Worm (Caenorhabditis elegans) whole organism, mixed stage, embryonic: ENCODE measurements around the gene fbxa-100.

ENCODE experiments used
- M03D4.4 ChIP-seq: sonication (generic microtip); optimal IDR thresholded peaks from 2 replicates; lab custom pipeline; 2017; ENCODE audit warnings: mild to moderate bottlenecking, missing genetic modification characterization, missing compliant biosample characterization
- bed-3 ChIP-seq: fragments of 200-800 bp; sonication (Bioruptor generic); optimal IDR thresholded peaks from 3 replicates; lab custom pipeline; 2018; ENCODE audit warnings: mild to moderate bottlenecking, missing genetic modification characterization, moderate library complexity, missing compliant biosample characterization
- blmp-1 ChIP-seq: fragments of 150-350 bp; optimal IDR thresholded peaks from 2 replicates; lab custom pipeline; 2014; ENCODE audit warnings: missing biosample characterization, missing genetic modification characterization
- ceh-39 ChIP-seq: fragments of 150-350 bp; optimal IDR thresholded peaks from 2 replicates; lab custom pipeline; 2014; ENCODE audit warnings: missing biosample characterization, missing genetic modification characterization
- ceh-43 ChIP-seq: fragments of 200-800 bp; sonication (Bioruptor generic); optimal IDR thresholded peaks from 2 replicates; lab custom pipeline; 2018; ENCODE audit warnings: mild to moderate bottlenecking, missing genetic modification characterization, moderate library complexity, missing compliant biosample characterization
- ces-1 ChIP-seq: fragments of 150-350 bp; optimal IDR thresholded peaks from 2 replicates; lab custom pipeline; 2014; ENCODE audit warnings: missing biosample characterization, missing genetic modification reagents, missing genetic modification characterization
- cnd-1 ChIP-seq: fragments of 200-800 bp; sonication (Bioruptor generic); optimal IDR thresholded peaks from 2 replicates; lab custom pipeline; 2018; ENCODE audit warnings: mild to moderate bottlenecking, missing genetic modification characterization, missing compliant biosample characterization
- drap-1 ChIP-seq: fragments of 200-800 bp; sonication (Bioruptor generic); optimal IDR thresholded peaks from 3 replicates; lab custom pipeline; 2018; ENCODE audit warnings: mild to moderate bottlenecking, missing genetic modification characterization, missing compliant biosample characterization
- elt-3 ChIP-seq: fragments of 150-350 bp; optimal IDR thresholded peaks from 2 replicates; lab custom pipeline; 2014; ENCODE audit warnings: missing biosample characterization, missing genetic modification characterization
- flh-1 ChIP-seq: fragments of 200-800 bp; sonication (Bioruptor generic); optimal IDR thresholded peaks from 2 replicates; lab custom pipeline; 2018; ENCODE audit warnings: mild to moderate bottlenecking, missing genetic modification characterization, moderate library complexity, missing compliant biosample characterization
- ham-2 ChIP-seq: fragments of 200-800 bp; sonication (Bioruptor generic); optimal IDR thresholded peaks from 2 replicates; lab custom pipeline; 2018; ENCODE audit warnings: mild to moderate bottlenecking, missing genetic modification characterization, missing compliant biosample characterization
- lin-13 ChIP-seq: fragments of 150-350 bp; optimal IDR thresholded peaks from 2 replicates; lab custom pipeline; 2014; ENCODE audit warnings: missing biosample characterization, missing genetic modification characterization
- lin-32 ChIP-seq: fragments of 200-800 bp; sonication (Bioruptor generic); optimal IDR thresholded peaks from 2 replicates; lab custom pipeline; 2018; ENCODE audit warnings: mild to moderate bottlenecking, missing genetic modification characterization, missing compliant biosample characterization
- lsy-2 ChIP-seq: fragments of 150-350 bp; optimal IDR thresholded peaks from 2 replicates; lab custom pipeline; 2014; ENCODE audit warnings: missing biosample characterization, missing genetic modification characterization
- mab-5 ChIP-seq: fragments of 150-350 bp; optimal IDR thresholded peaks from 2 replicates; lab custom pipeline; 2014; ENCODE audit warnings: missing biosample characterization, missing genetic modification characterization
- mep-1 ChIP-seq: fragments of 150-350 bp; optimal IDR thresholded peaks from 2 replicates; lab custom pipeline; 2017; ENCODE audit warnings: missing biosample characterization, missing genetic modification reagents, missing genetic modification characterization, inconsistent platforms
- mls-2 ChIP-seq: sonication (generic microtip); optimal IDR thresholded peaks from 2 replicates; lab custom pipeline; 2016; ENCODE audit warnings: mild to moderate bottlenecking, missing genetic modification characterization, moderate library complexity, missing compliant biosample characterization
- nhr-12 ChIP-seq: fragments of 150-350 bp; optimal IDR thresholded peaks from 2 replicates; lab custom pipeline; 2014; ENCODE audit warnings: missing biosample characterization, missing genetic modification characterization
- nhr-2 ChIP-seq: fragments of 150-350 bp; optimal IDR thresholded peaks from 2 replicates; lab custom pipeline; 2014; ENCODE audit warnings: missing biosample characterization, missing genetic modification characterization
- nhr-237 ChIP-seq: fragments of 150-350 bp; optimal IDR thresholded peaks from 2 replicates; lab custom pipeline; 2014; ENCODE audit warnings: missing biosample characterization, missing genetic modification characterization
- nhr-28 ChIP-seq: fragments of 150-350 bp; optimal IDR thresholded peaks from 2 replicates; lab custom pipeline; 2014; ENCODE audit warnings: missing biosample characterization, missing genetic modification characterization
- nhr-76 ChIP-seq: sonication (generic microtip); optimal IDR thresholded peaks from 2 replicates; lab custom pipeline; 2017; ENCODE audit warnings: missing biosample characterization, missing genetic modification characterization
- sem-2 ChIP-seq: fragments of 200-800 bp; sonication (Bioruptor generic); optimal IDR thresholded peaks from 2 replicates; lab custom pipeline; 2018; ENCODE audit warnings: mild to moderate bottlenecking, missing genetic modification characterization, missing compliant biosample characterization
- snpc-4 ChIP-seq: fragments of 150-350 bp; optimal IDR thresholded peaks from 2 replicates; lab custom pipeline; 2014; ENCODE audit warnings: missing biosample characterization, missing genetic modification characterization
- sptf-1 ChIP-seq: sonication (generic microtip); optimal IDR thresholded peaks from 2 replicates; lab custom pipeline; 2017; ENCODE audit warnings: mild to moderate bottlenecking, missing genetic modification characterization, moderate library complexity, missing compliant biosample characterization
- tbx-8 ChIP-seq: fragments of 200-800 bp; sonication (Bioruptor generic); optimal IDR thresholded peaks from 2 replicates; lab custom pipeline; 2018; ENCODE audit warnings: mild to moderate bottlenecking, missing genetic modification characterization, moderate library complexity, missing compliant biosample characterization
- unc-120 ChIP-seq: sonication (generic microtip); optimal IDR thresholded peaks from 2 replicates; lab custom pipeline; 2017; ENCODE audit warnings: missing genetic modification characterization, missing compliant biosample characterization; ENCODE audit not compliant: poor library complexity, severe bottlenecking
- unc-39 ChIP-seq: fragments of 150-350 bp; optimal IDR thresholded peaks from 2 replicates; lab custom pipeline; 2014; ENCODE audit warnings: missing biosample characterization, missing genetic modification characterization
- unc-62 ChIP-seq: fragments of 150-350 bp; optimal IDR thresholded peaks from 2 replicates; lab custom pipeline; 2014; ENCODE audit warnings: missing biosample characterization, missing genetic modification reagents, missing genetic modification characterization
- zip-8 ChIP-seq: fragments of 150-350 bp; optimal IDR thresholded peaks from 2 replicates; lab custom pipeline; 2014; ENCODE audit warnings: missing biosample characterization, missing genetic modification characterization
- ztf-11 ChIP-seq: fragments of 150-350 bp; optimal IDR thresholded peaks from 2 replicates; lab custom pipeline; 2014; ENCODE audit warnings: missing biosample characterization, missing genetic modification characterization

The fbxa-100 gene

ce11 chrV:16061993-16062392, at the start of gene fbxa-100:
fbxa-100 (minus strand) TSS chrV:16062093.
- TF ChIP-seq nhr-12 (tag; lab: Kevin White, UChicago) (no peak), lsy-2 (tag; lab: Kevin White, UChicago) (no peak), sem-2 (GFP tag; lab: Kevin White, UChicago) (no peak), lin-32 (GFP tag; lab: Kevin White, UChicago) (no peak)

DNA sequence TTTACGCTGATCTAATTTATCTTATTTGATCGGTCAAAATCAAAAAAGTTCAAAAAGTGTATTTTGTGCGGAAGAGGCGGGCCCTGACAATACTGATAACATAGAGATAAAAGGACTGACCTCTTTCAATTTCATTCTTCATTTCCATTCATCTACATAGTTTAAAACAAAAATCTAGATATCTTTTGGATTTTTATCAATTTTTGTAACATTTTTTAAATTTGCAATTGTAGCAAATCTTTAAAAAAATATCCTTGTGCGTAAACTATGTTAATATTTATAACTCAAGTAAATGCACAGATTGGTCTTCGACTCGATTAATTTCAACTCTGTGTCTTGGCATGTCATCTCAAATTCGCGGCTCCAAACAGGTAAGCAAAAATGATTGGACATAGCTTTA, 41.7 kb upstream of the fbxa-100 start, which contains the start of gene argk-1:
Gene argk-1, plus strand, starts transcription at position 301 of the 400 bp plus-strand sequence.
- no peak for TF ChIP-seq tbx-8 (GFP tag; lab: Kevin White, UChicago)
- no peak for TF ChIP-seq sptf-1
- no peak for TF ChIP-seq ham-2 (GFP tag; lab: Kevin White, UChicago)
- TF ChIP-seq drap-1 = no peak
- TF ChIP-seq nhr-12 (tag; lab: Kevin White, UChicago) = no peak
- TF ChIP-seq unc-120 (tag; lab: Kevin White, UChicago) = no peak
- no peak for TF ChIP-seq mep-1
- no peak for TF ChIP-seq nhr-2
- TF ChIP-seq sem-2 (GFP tag; lab: Kevin White, UChicago) = no peak
- no peak for TF ChIP-seq cnd-1 (tag; lab: Kevin White, UChicago)
- TF ChIP-seq ceh-39 (tag; lab: Kevin White, UChicago) = no peak

ce11 chrV:16100103-16100730, 38.3 kb upstream of the fbxa-100 start, which contains the start of gene cth-1:
cth-1 (plus strand) TSS chrV:16100680.
- no peak for TF ChIP-seq nhr-237 (tag; lab: Kevin White, UChicago)

ce11 chrV:16099441-16099840, 37.5 kb upstream of the fbxa-100 start, which contains the start of gene str-7:
str-7 (minus strand) TSS chrV:16099541.
- TF ChIP-seq ztf-11 (tag; lab: Kevin White, UChicago) = no peak
- no peak for TF ChIP-seq mab-5 (tag; lab: Kevin White, UChicago)
- TF ChIP-seq nhr-12 (tag; lab: Kevin White, UChicago) = no peak
- TF ChIP-seq nhr-2 = no peak
- no peak for TF ChIP-seq ceh-39 (tag; lab: Kevin White, UChicago)
- no peak for TF ChIP-seq flh-1 (GFP tag; lab: Kevin White, UChicago)
- no peak for TF ChIP-seq ces-1
- TF ChIP-seq snpc-4 (tag; lab: Kevin White, UChicago) = no peak
- TF ChIP-seq lin-32 (GFP tag; lab: Kevin White, UChicago) = no peak
- TF ChIP-seq mep-1 = no peak
- TF ChIP-seq blmp-1 = no peak
- no peak for TF ChIP-seq unc-120 (tag; lab: Kevin White, UChicago)
- TF ChIP-seq bed-3 (GFP tag; lab: Kevin White, UChicago) = no peak
- no peak for TF ChIP-seq nhr-28
- TF ChIP-seq nhr-76 (tag; lab: Kevin White, UChicago) = no peak
- no peak for TF ChIP-seq lin-13 (tag; lab: Kevin White, UChicago)
- TF ChIP-seq elt-3 (tag; lab: Kevin White, UChicago) = no peak
- TF ChIP-seq ceh-43 (GFP tag; lab: Kevin White, UChicago) = no peak
- TF ChIP-seq sem-2 (GFP tag; lab: Kevin White, UChicago) = no peak
- TF ChIP-seq M03D4.4 (tag; lab: Kevin White, UChicago) = no peak
- TF ChIP-seq, all 35 proteins: peak for 0

ce11 chrV:16094862-16095261, 33.0 kb upstream of the fbxa-100 start:
- TF ChIP-seq mls-2 (no peak), zip-8 (peak; percentile 5), sptf-1 (no peak), unc-39 (tag; lab: Kevin White, UChicago) (no peak), cnd-1 (tag; lab: Kevin White, UChicago) (peak; percentile 64), unc-62 (no peak)

DNA sequence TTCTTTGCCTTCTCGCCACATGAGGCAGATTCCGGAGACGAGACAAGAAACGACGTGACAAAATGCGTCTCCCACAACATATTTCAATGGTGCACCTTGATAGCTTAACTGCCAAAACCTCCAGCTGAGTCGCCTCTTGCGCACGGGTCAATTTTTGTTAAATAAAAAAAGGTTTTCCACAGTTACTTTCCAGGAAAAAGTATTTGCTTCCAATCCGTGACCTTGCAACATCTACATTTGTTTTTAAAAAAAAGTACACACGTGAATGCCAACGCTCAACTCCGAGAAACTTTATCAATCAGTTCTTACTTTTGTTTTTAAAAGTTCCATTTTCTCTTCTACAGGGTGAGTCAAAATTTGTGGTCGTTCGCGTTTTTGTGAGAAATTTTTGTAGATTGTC, 32.4 kb upstream of the fbxa-100 start, which contains the start of gene F22B8.7:
Gene F22B8.7, plus strand, starts transcription at position 301 of the 400 bp plus-strand sequence.
- TF ChIP-seq bed-3 (GFP tag; lab: Kevin White, UChicago) (no peak), nhr-12 (tag; lab: Kevin White, UChicago) (no peak), elt-3 (tag; lab: Kevin White, UChicago) (no peak), unc-120 (tag; lab: Kevin White, UChicago) (no peak), nhr-76 (tag; lab: Kevin White, UChicago) (no peak)
